Worm (Caenorhabditis elegans) whole organism, L4 larva: ENCODE measurements around the gene F46C3.7.

Experiments used
- ceh-28 ChIP-seq: fragments of 150-350 bp; optimal IDR thresholded peaks from 2 replicates; lab custom pipeline; 2014; ENCODE audit warnings: missing biosample characterization, missing genetic modification reagents, missing genetic modification characterization
- egl-27 ChIP-seq: sonication (generic microtip); optimal IDR thresholded peaks from 3 replicates; lab custom pipeline; 2017; ENCODE audit warnings: missing biosample characterization, missing genetic modification reagents, missing genetic modification characterization
- fkh-10 ChIP-seq: fragments of 150-350 bp; optimal IDR thresholded peaks from 2 replicates; lab custom pipeline; 2014; ENCODE audit warnings: missing biosample characterization, missing genetic modification reagents, missing genetic modification characterization
- lir-3 ChIP-seq: sonication (generic microtip); optimal IDR thresholded peaks from 2 replicates; lab custom pipeline; 2016; ENCODE audit warnings: mild to moderate bottlenecking, missing genetic modification characterization, missing compliant biosample characterization
- nhr-11 ChIP-seq: fragments of 150-350 bp; optimal IDR thresholded peaks from 2 replicates; lab custom pipeline; 2014; ENCODE audit warnings: missing biosample characterization, missing genetic modification characterization
- nhr-42 ChIP-seq: fragments of 200-800 bp; sonication (Bioruptor generic); IDR thresholded peaks from 2 replicates; pipeline ENCODE4 v1.3.6; 2022; ENCODE audit warnings: missing genetic modification characterization, missing compliant biosample characterization
- pha-4 ChIP-seq, 2 experiments: fragments of 150-350 bp in 1 of 2; fragments of 200-800 bp in 1 of 2; sonication (Bioruptor generic) in 1 of 2; IDR thresholded peaks in 1 of 2; optimal IDR thresholded peaks in 1 of 2; 2 replicates each; pipeline versions ENCODE4 v1.3.6 to Lab custom; 2014 to 2022; ENCODE audit warnings: missing genetic modification characterization in 2 of 2, missing genetic modification reagents in 2 of 2, missing biosample characterization in 1 of 2, missing compliant biosample characterization in 1 of 2

- TF ChIP-seq lir-3 (tag; lab: Kevin White, UChicago) (no peak), nhr-42 (GFP tag; lab: Robert Waterston, UW) (no peak), nhr-11 (tag; lab: Kevin White, UChicago) (no peak), egl-27 (tag; lab: Kevin White, UChicago) (no peak), pha-4 (GFP tag; IDR thresholded peaks at IDR 0.05; lab: Robert Waterston, UW) (no peak), pha-4 (tag; optimal IDR thresholded peaks at IDR 0.05; lab: Kevin White, UChicago) (no peak), ceh-28 (tag; lab: Kevin White, UChicago) (no peak), fkh-10 (GFP tag; lab: Kevin White, UChicago) (no peak)
Observed at ce11 chrX:11461545-11461944, 21.7 kb downstream of the F46C3.7 start.
